Fruit fly (Drosophila melanogaster): ENCODE data around the gene cyst.

Gene cyst

dm6 chr2L:19533247-19533646 lies 24.7 kb upstream of the cyst start, which contains the start of gene CG33116 (continued):
- TF ChIP-seq Optix (GFP tag; IDR thresholded peaks at IDR 0.05) (peak; percentile 68), Oli (tag; optimal IDR thresholded peaks at IDR 0.05) (peak; percentile 84), fd96Cb (tag; optimal IDR thresholded peaks at IDR 0.05) (peak; percentile 72), fd3F (GFP tag; optimal IDR thresholded peaks at IDR 0.05) (peak; percentile 10), vfl (GFP tag; optimal IDR thresholded peaks at IDR 0.05) (peak; percentile 87), Ets65A (GFP tag) (peak; percentile 98), CG6175 (GFP tag; IDR thresholded peaks at IDR 0.05) (peak; percentile 62; the same call in 1 of the 3 replicates), Usf (GFP tag; optimal IDR thresholded peaks at IDR 0.05) (peak; percentile 65), D19B (GFP tag; optimal IDR thresholded peaks at IDR 0.05) (peak; percentile 47), sob (GFP tag; IDR thresholded peaks at IDR 0.05) (peak; percentile 89), so (GFP tag; IDR thresholded peaks at IDR 0.05) (peak; percentile 71; the same call in 2 of the 3 replicates), fru (optimal IDR thresholded peaks at IDR 0.05) (no peak), CG14667 (GFP tag; IDR thresholded peaks at IDR 0.05) (no peak), NK7.1 (GFP tag; optimal IDR thresholded peaks at IDR 0.05) (peak; percentile 70), unc-4 (GFP tag; IDR thresholded peaks at IDR 0.05; ENCODE audit: partially characterized antibody) (no peak), CG17385 (GFP tag; optimal IDR thresholded peaks at IDR 0.05) (peak; percentile 78), CG7963 (GFP tag; IDR thresholded peaks at IDR 0.05; ENCODE audit: partially characterized antibody) (no peak), Spps (tag; optimal IDR thresholded peaks at IDR 0.05) (peak; percentile 56), CG10267 (tag; optimal IDR thresholded peaks at IDR 0.05) (peak; percentile 97), CG12155 (GFP tag; optimal IDR thresholded peaks at IDR 0.05) (peak; percentile 81), wek (GFP tag; optimal IDR thresholded peaks at IDR 0.05) (peak; percentile 54), grau (tag; optimal IDR thresholded peaks at IDR 0.05) (peak; percentile 81), CG1647 (GFP tag; optimal IDR thresholded peaks at IDR 0.05) (peak; percentile 73), HHEX (GFP tag; optimal IDR thresholded peaks at IDR 0.05) (peak; percentile 79), CG32767 (GFP tag; IDR thresholded peaks at IDR 0.05) (0 out of 2 replicates have a peak, but pooled peaks have one; percentile 54), shn (GFP tag; optimal IDR thresholded peaks at IDR 0.05) (peak; percentile 89), en (GFP tag; optimal IDR thresholded peaks at IDR 0.05) (peak; percentile 75), dan (GFP tag; IDR thresholded peaks at IDR 0.05) (no peak), MESR4 (GFP tag; optimal IDR thresholded peaks at IDR 0.05) (peak; percentile 57), Atf-2 (GFP tag; optimal IDR thresholded peaks at IDR 0.05) (peak; percentile 65), CG3407 (GFP tag; optimal IDR thresholded peaks at IDR 0.05) (peak; percentile 66), CG12219 (GFP tag; optimal IDR thresholded peaks at IDR 0.05) (peak; percentile 74), sqz (GFP tag; optimal IDR thresholded peaks at IDR 0.05) (peak; percentile 88), Sox100B (GFP tag; optimal IDR thresholded peaks at IDR 0.05) (peak; percentile 72), CG17802 (tag; optimal IDR thresholded peaks at IDR 0.05) (peak; percentile 59), ttk (GFP tag; IDR thresholded peaks at IDR 0.05) (peak; percentile 75), Xrp1 (GFP tag; IDR thresholded peaks at IDR 0.05) (peak; percentile 77), HLH3B (GFP tag; IDR thresholded peaks at IDR 0.05) (peak; percentile 76), CG9215 (GFP tag; IDR thresholded peaks at IDR 0.05) (peak; percentile 51; the same call in 1 of the 2 replicates), tio (GFP tag; optimal IDR thresholded peaks at IDR 0.05) (peak; percentile 70), CG13287 (GFP tag; IDR thresholded peaks at IDR 0.05; ENCODE audit: partially characterized antibody) (peak; percentile 54), Asciz (GFP tag; optimal IDR thresholded peaks at IDR 0.05) (peak; percentile 68), Stat92E (GFP tag; optimal IDR thresholded peaks at IDR 0.05) (peak in 1 of 3 experiments; percentile 18), oc (tag; optimal IDR thresholded peaks at IDR 0.05) (peak; percentile 50), hkb (optimal IDR thresholded peaks at IDR 0.05) (peak; percentile 3), hkb (GFP tag; IDR thresholded peaks at IDR 0.05) (peak; percentile 79), CG10209 (GFP tag; optimal IDR thresholded peaks at IDR 0.05) (peak; percentile 76), sug (tag; optimal IDR thresholded peaks at IDR 0.05) (peak; percentile 60), CG15514 (GFP tag; optimal IDR thresholded peaks at IDR 0.05) (peak; percentile 78), wor (GFP tag; IDR thresholded peaks at IDR 0.05) (no peak), mirr (GFP tag; optimal IDR thresholded peaks at IDR 0.05) (peak; percentile 34)
